Fruit fly (Drosophila melanogaster): ENCODE results near the gene CG6293.

CG6293 gene

dm6 chr3R:10356563-10357363 is 45.4 kb upstream of the CG6293 start (continued):
- TF ChIP-seq CG6854 (GFP tag; optimal IDR thresholded peaks at IDR 0.05): peak; percentile 81
- TF ChIP-seq Gug (GFP tag; IDR thresholded peaks at IDR 0.05): peak; percentile 45; the same call in 3 of the 4 replicates
- TF ChIP-seq btn (GFP tag; optimal IDR thresholded peaks at IDR 0.05): peak; percentile 69
- TF ChIP-seq Dek (tag; optimal IDR thresholded peaks at IDR 0.05): peak; percentile 84
- TF ChIP-seq exex (tag; optimal IDR thresholded peaks at IDR 0.05): no peak
- no peak for TF ChIP-seq D (optimal IDR thresholded peaks at IDR 0.05)
- peak; percentile 67 for TF ChIP-seq D (GFP tag; optimal IDR thresholded peaks at IDR 0.05)
- TF ChIP-seq Oli (tag; optimal IDR thresholded peaks at IDR 0.05): peak; percentile 80
- peak; percentile 71 for TF ChIP-seq Ssrp (tag; optimal IDR thresholded peaks at IDR 0.05)
- TF ChIP-seq ftz-f1 (GFP tag; optimal IDR thresholded peaks at IDR 0.05): no peak
- TF ChIP-seq Rx (GFP tag; IDR thresholded peaks at IDR 0.05): no peak
- TF ChIP-seq CG15073 (GFP tag; optimal IDR thresholded peaks at IDR 0.05): peak; percentile 90
- TF ChIP-seq Six4 (GFP tag; optimal IDR thresholded peaks at IDR 0.05): peak; percentile 65
- peak; percentile 82 for TF ChIP-seq odd (GFP tag; optimal IDR thresholded peaks at IDR 0.05)
- peak; percentile 69 for TF ChIP-seq CG2116 (GFP tag; optimal IDR thresholded peaks at IDR 0.05)
- TF ChIP-seq CG15269 (tag; optimal IDR thresholded peaks at IDR 0.05): peak; percentile 79
- TF ChIP-seq CG11398 (GFP tag; optimal IDR thresholded peaks at IDR 0.05): peak; percentile 49
- peak; percentile 55 for TF ChIP-seq Myb (GFP tag; optimal IDR thresholded peaks at IDR 0.05)
- peak; percentile 0 for TF ChIP-seq psq (GFP tag; optimal IDR thresholded peaks at IDR 0.05)
- peak; percentile 93 for TF ChIP-seq CG9727 (GFP tag; optimal IDR thresholded peaks at IDR 0.05)
- peak; percentile 62 for TF ChIP-seq yki (optimal IDR thresholded peaks at IDR 0.05)
- peak; percentile 67 for TF ChIP-seq CG33557 (GFP tag; optimal IDR thresholded peaks at IDR 0.05)
- peak; percentile 55 for TF ChIP-seq crc (GFP tag; optimal IDR thresholded peaks at IDR 0.05)
- TF ChIP-seq CG2199 (GFP tag; IDR thresholded peaks at IDR 0.05): no peak
- peak; percentile 64 for TF ChIP-seq dm (GFP tag; optimal IDR thresholded peaks at IDR 0.05)
- no peak for TF ChIP-seq rib (GFP tag; IDR thresholded peaks at IDR 0.05)
- peak; percentile 83 for TF ChIP-seq PHDP (tag; optimal IDR thresholded peaks at IDR 0.05)
- peak; percentile 56 for TF ChIP-seq ewg (GFP tag; optimal IDR thresholded peaks at IDR 0.05)
- no peak for TF ChIP-seq sug (tag; optimal IDR thresholded peaks at IDR 0.05)
- peak; percentile 82 for TF ChIP-seq org-1 (GFP tag; optimal IDR thresholded peaks at IDR 0.05)
- peak; percentile 93 for TF ChIP-seq Med (GFP tag)
- no peak for TF ChIP-seq insv (GFP tag; optimal IDR thresholded peaks at IDR 0.05)
- TF ChIP-seq NC2β (GFP tag; optimal IDR thresholded peaks at IDR 0.05): peak; percentile 79
- TF ChIP-seq CG8290 (GFP tag; optimal IDR thresholded peaks at IDR 0.05): peak; percentile 55
- peak in 1 of 2 experiments; percentile 36 for TF ChIP-seq CG8290 (tag; optimal IDR thresholded peaks at IDR 0.05)
- TF ChIP-seq CG8388 (GFP tag; optimal IDR thresholded peaks at IDR 0.05): peak; percentile 89
- peak; percentile 67 for TF ChIP-seq CHES-1-like (GFP tag; optimal IDR thresholded peaks at IDR 0.05)
- peak; percentile 15 for TF ChIP-seq Neu2 (GFP tag; optimal IDR thresholded peaks at IDR 0.05; ENCODE audit: borderline replicate concordance)
- TF ChIP-seq inv (GFP tag; IDR thresholded peaks at IDR 0.05; ENCODE audit: partially characterized antibody): no peak
- peak; percentile 14 for TF ChIP-seq NC2α (GFP tag; optimal IDR thresholded peaks at IDR 0.05)
- TF ChIP-seq Deaf1 (tag; optimal IDR thresholded peaks at IDR 0.05): peak; percentile 46
- peak; percentile 19 for TF ChIP-seq CG13123 (GFP tag; optimal IDR thresholded peaks at IDR 0.05)
- no peak for TF ChIP-seq ham (GFP tag; IDR thresholded peaks at IDR 0.05)
- peak; percentile 73 for TF ChIP-seq Hr3 (GFP tag; optimal IDR thresholded peaks at IDR 0.05)
- TF ChIP-seq CG31365 (tag; optimal IDR thresholded peaks at IDR 0.05): peak; percentile 34
- no peak for TF ChIP-seq abd-A (tag; optimal IDR thresholded peaks at IDR 0.05)
- TF ChIP-seq oc (tag; optimal IDR thresholded peaks at IDR 0.05): peak; percentile 79
- peak; percentile 57 for TF ChIP-seq sima (GFP tag; optimal IDR thresholded peaks at IDR 0.05)
- peak; percentile 39 for TF ChIP-seq twi (tag; optimal IDR thresholded peaks at IDR 0.05)
- no peak for TF ChIP-seq mirr (GFP tag; optimal IDR thresholded peaks at IDR 0.05)

All from whole organism, embryonic.